Fruit fly (Drosophila melanogaster): Measurements from ENCODE around the gene CG5946.
A peak's percentile ranks its signal among the peaks of the same experiment; 100 is the strongest.

Gene CG5946

DNA sequence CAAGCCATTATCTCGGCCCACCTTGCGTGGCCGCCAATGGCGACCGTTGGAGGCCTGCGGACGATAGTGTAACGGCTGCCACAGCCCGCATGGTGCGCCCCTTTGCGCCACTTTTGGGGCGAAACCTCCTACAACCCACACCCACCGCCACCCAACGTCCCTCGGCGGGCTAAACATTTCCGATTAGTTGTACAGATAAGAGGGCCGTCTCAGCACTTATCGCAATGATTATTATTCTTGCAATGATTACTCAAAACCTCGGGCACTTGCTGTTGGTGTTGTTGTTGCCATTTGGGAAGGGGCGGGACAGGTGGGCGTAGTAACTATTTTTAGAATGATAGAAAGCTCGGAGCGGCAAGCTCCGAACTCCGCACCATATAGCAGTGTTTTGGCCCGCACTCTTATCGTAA is 49.5 kb downstream of the CG5946 start:
- TF ChIP-seq chinmo (GFP tag; IDR thresholded peaks at IDR 0.05; ENCODE audit: partially characterized antibody) (peak; percentile 87; the same call in 3 of the 4 replicates), CG3163 (GFP tag; optimal IDR thresholded peaks at IDR 0.05) (no peak), wek (GFP tag; optimal IDR thresholded peaks at IDR 0.05) (peak; percentile 10), dan (GFP tag; IDR thresholded peaks at IDR 0.05) (no peak), CG32532 (GFP tag; IDR thresholded peaks at IDR 0.05) (no peak), sd (tag; optimal IDR thresholded peaks at IDR 0.05) (peak; percentile 78), CG34224 (GFP tag; IDR thresholded peaks at IDR 0.05; ENCODE audit: partially characterized antibody) (0 out of 3 replicates have a peak, but pooled peaks have one; percentile 13), ci (GFP tag; IDR thresholded peaks at IDR 0.05) (peak; percentile 40; the same call in 1 of the 3 replicates), ftz-f1 (GFP tag; optimal IDR thresholded peaks at IDR 0.05) (peak; percentile 73), CG12391 (tag; optimal IDR thresholded peaks at IDR 0.05) (no peak), CG8290 (GFP tag; optimal IDR thresholded peaks at IDR 0.05) (no peak), CG8290 (tag; optimal IDR thresholded peaks at IDR 0.05) (peak in 1 of 2 experiments; percentile 52), CG12071 (GFP tag; optimal IDR thresholded peaks at IDR 0.05) (peak; percentile 48), mirr (GFP tag; optimal IDR thresholded peaks at IDR 0.05) (peak; percentile 99), CG10543 (GFP tag; optimal IDR thresholded peaks at IDR 0.05) (peak; percentile 89), CG12769 (tag; optimal IDR thresholded peaks at IDR 0.05) (peak; percentile 51), Dbx (GFP tag; IDR thresholded peaks at IDR 0.05) (no peak), CG3995 (GFP tag; optimal IDR thresholded peaks at IDR 0.05) (no peak), caup (GFP tag; optimal IDR thresholded peaks at IDR 0.05; ENCODE audit: severe bottlenecking) (peak; percentile 57), Bdp1 (GFP tag; optimal IDR thresholded peaks at IDR 0.05) (peak; percentile 94), unc-4 (GFP tag; IDR thresholded peaks at IDR 0.05; ENCODE audit: partially characterized antibody) (0 out of 2 replicates have a peak, but pooled peaks have one; percentile 22), exex (tag; optimal IDR thresholded peaks at IDR 0.05) (peak; percentile 99), CG6813 (GFP tag; optimal IDR thresholded peaks at IDR 0.05) (peak; percentile 46), Hey (tag; optimal IDR thresholded peaks at IDR 0.05) (peak; percentile 69), Gsc (GFP tag; IDR thresholded peaks at IDR 0.05) (no peak), CG13894 (tag; optimal IDR thresholded peaks at IDR 0.05) (no peak), Lim3 (GFP tag; IDR thresholded peaks at IDR 0.05) (0 out of 2 replicates have a peak, but pooled peaks have one; percentile 38), CG17912 (GFP tag; optimal IDR thresholded peaks at IDR 0.05) (peak; percentile 12), sc (optimal IDR thresholded peaks at IDR 0.05) (no peak), sc (GFP tag; optimal IDR thresholded peaks at IDR 0.05) (no peak), Sox100B (GFP tag; optimal IDR thresholded peaks at IDR 0.05) (no peak), CG13296 (GFP tag; optimal IDR thresholded peaks at IDR 0.05) (peak; percentile 14), HmgZ (tag; optimal IDR thresholded peaks at IDR 0.05) (peak; percentile 64), kah (GFP tag; optimal IDR thresholded peaks at IDR 0.05) (peak; percentile 9), CG14441 (GFP tag; IDR thresholded peaks at IDR 0.05) (peak; percentile 12; the same call in 1 of the 2 replicates), CG3065 (GFP tag; optimal IDR thresholded peaks at IDR 0.05) (peak; percentile 55), H15 (GFP tag; IDR thresholded peaks at IDR 0.05) (no peak), Med (GFP tag) (peak; percentile 88), ems (GFP tag; optimal IDR thresholded peaks at IDR 0.05) (no peak), Atf6 (GFP tag; IDR thresholded peaks at IDR 0.05) (0 out of 2 replicates have a peak, but pooled peaks have one; percentile 12), nau (GFP tag; optimal IDR thresholded peaks at IDR 0.05) (peak; percentile 48), inv (GFP tag; IDR thresholded peaks at IDR 0.05; ENCODE audit: partially characterized antibody) (peak; percentile 22; the same call in 1 of the 2 replicates), kay (GFP tag; optimal IDR thresholded peaks at IDR 0.05) (peak; percentile 20), Doc2 (GFP tag; IDR thresholded peaks at IDR 0.05) (no peak), Taf1 (GFP tag; IDR thresholded peaks at IDR 0.05) (no peak), CG34376 (GFP tag; optimal IDR thresholded peaks at IDR 0.05) (peak; percentile 83), salm (tag; optimal IDR thresholded peaks at IDR 0.05) (peak; percentile 23), CG15479 (GFP tag; optimal IDR thresholded peaks at IDR 0.05) (no peak), Pdp1 (GFP tag; optimal IDR thresholded peaks at IDR 0.05) (peak in 1 of 2 experiments; percentile 60), CG11456 (GFP tag; IDR thresholded peaks at IDR 0.05) (no peak)

Data from whole organism, embryonic.